Fruit fly (Drosophila melanogaster): Measurements from ENCODE around the gene CG31301.

Gene CG31301

DNA sequence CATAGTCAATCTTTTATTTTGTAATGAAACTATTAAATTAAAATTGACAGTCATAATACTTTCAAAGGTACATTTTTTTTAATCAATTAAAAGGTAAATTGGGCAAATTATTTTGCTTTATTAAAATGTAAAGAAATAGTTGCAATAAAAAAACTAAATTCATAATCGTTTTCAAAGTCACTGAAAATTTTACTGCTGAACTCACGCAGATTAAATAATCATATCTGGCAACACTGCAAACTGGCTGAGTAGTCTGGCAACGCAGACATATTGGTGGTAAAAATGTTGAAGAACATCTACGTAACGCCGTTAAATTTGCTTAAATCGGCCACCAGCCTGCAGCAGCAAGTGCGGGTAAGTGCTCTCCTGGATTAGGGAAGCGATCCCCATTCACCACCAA, 15.5 kb upstream of the CG31301 start, which contains the start of gene mRpL9 (continued):
- peak; percentile 39; the same call in 1 of the 2 replicates for TF ChIP-seq unc-4 (GFP tag; IDR thresholded peaks at IDR 0.05; ENCODE audit: partially characterized antibody)
- TF ChIP-seq Kr (GFP tag; optimal IDR thresholded peaks at IDR 0.05): no peak
- no peak for TF ChIP-seq CG4730 (GFP tag; IDR thresholded peaks at IDR 0.05)
- TF ChIP-seq jigr1 (GFP tag; IDR thresholded peaks at IDR 0.05): no peak
- TF ChIP-seq ranshi (GFP tag; IDR thresholded peaks at IDR 0.05): no peak
- TF ChIP-seq peb (GFP tag; IDR thresholded peaks at IDR 0.05): no peak
- TF ChIP-seq gfzf (GFP tag; optimal IDR thresholded peaks at IDR 0.05): peak; percentile 31
- TF ChIP-seq stc (GFP tag; IDR thresholded peaks at IDR 0.05): no peak
- peak; percentile 20 for TF ChIP-seq nerfin-1 (tag; optimal IDR thresholded peaks at IDR 0.05)
- no peak for TF ChIP-seq az2 (GFP tag; optimal IDR thresholded peaks at IDR 0.05)
- TF ChIP-seq Bteb2 (GFP tag; optimal IDR thresholded peaks at IDR 0.05): peak; percentile 12
- peak; percentile 90 for TF ChIP-seq CG9437 (GFP tag; optimal IDR thresholded peaks at IDR 0.05)
- no peak for TF ChIP-seq br (optimal IDR thresholded peaks at IDR 0.05)
- no peak for TF ChIP-seq CG7745 (tag; optimal IDR thresholded peaks at IDR 0.05)
- TF ChIP-seq stwl (tag; optimal IDR thresholded peaks at IDR 0.05): peak; percentile 48
- TF ChIP-seq Dref (GFP tag; IDR thresholded peaks at IDR 0.05): peak; percentile 29; the same call in 1 of the 2 replicates
- TF ChIP-seq trh (GFP tag; optimal IDR thresholded peaks at IDR 0.05): no peak
- TF ChIP-seq CG18262 (tag; optimal IDR thresholded peaks at IDR 0.05): no peak
- no peak for TF ChIP-seq zen (tag; optimal IDR thresholded peaks at IDR 0.05)
- TF ChIP-seq ato (GFP tag; IDR thresholded peaks at IDR 0.05; ENCODE audit: partially characterized antibody): no peak
- TF ChIP-seq E2f2 (GFP tag; IDR thresholded peaks at IDR 0.05): peak; percentile 70
- no peak for TF ChIP-seq psq (GFP tag; optimal IDR thresholded peaks at IDR 0.05)
- TF ChIP-seq Hmx (GFP tag; optimal IDR thresholded peaks at IDR 0.05): no peak
- TF ChIP-seq MESR4 (GFP tag; optimal IDR thresholded peaks at IDR 0.05): peak; percentile 63
- no peak for TF ChIP-seq nau (GFP tag; optimal IDR thresholded peaks at IDR 0.05)
- no peak for TF ChIP-seq CG15601 (tag; optimal IDR thresholded peaks at IDR 0.05)
- TF ChIP-seq row (GFP tag; IDR thresholded peaks at IDR 0.05): peak; percentile 72

DNA sequence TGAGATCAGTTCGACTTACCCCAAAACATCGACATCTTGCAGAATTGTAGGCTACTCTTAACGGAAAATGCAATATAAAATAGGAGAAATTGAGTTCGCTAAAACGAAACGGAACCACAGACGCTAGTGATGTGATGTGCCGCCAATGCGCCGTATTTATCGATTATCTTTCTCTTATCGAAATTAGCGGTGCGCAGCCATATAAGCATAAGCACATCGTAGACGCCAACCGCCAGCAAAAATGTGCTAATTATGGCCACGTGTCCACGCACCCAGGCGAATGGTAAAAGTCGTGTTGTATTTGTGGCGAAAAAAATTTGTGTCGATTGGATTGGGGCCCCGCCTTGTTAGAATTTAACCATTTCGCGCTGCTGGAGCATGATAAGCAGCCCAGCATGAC, 13.0 kb upstream of the CG31301 start, which contains the start of the genes Fkbp39 and Cyfip:
TSS of gene Fkbp39 (minus strand) at position 140 of the 400 bp plus-strand sequence.
TSS of gene Cyfip (plus strand) at position 273 of the 400 bp plus-strand sequence.
- TF ChIP-seq Ssrp (tag; optimal IDR thresholded peaks at IDR 0.05): no peak
- TF ChIP-seq lbe (GFP tag; optimal IDR thresholded peaks at IDR 0.05): no peak
- TF ChIP-seq CG15601 (tag; optimal IDR thresholded peaks at IDR 0.05): peak; percentile 53
- peak; percentile 87 for TF ChIP-seq jumu (GFP tag; optimal IDR thresholded peaks at IDR 0.05)
- TF ChIP-seq Nf-YA (GFP tag; IDR thresholded peaks at IDR 0.05): no peak
- peak; percentile 83 for TF ChIP-seq phol (tag; optimal IDR thresholded peaks at IDR 0.05)
- no peak for TF ChIP-seq CG2889 (GFP tag; IDR thresholded peaks at IDR 0.05)
- no peak for TF ChIP-seq CG3838 (GFP tag; optimal IDR thresholded peaks at IDR 0.05)
- TF ChIP-seq dm (GFP tag; optimal IDR thresholded peaks at IDR 0.05): peak; percentile 97
- TF ChIP-seq Atf6 (GFP tag; IDR thresholded peaks at IDR 0.05): peak; percentile 34; the same call in 1 of the 2 replicates
- TF ChIP-seq Optix (GFP tag; IDR thresholded peaks at IDR 0.05): peak; percentile 55; the same call in 1 of the 3 replicates
- no peak for TF ChIP-seq MTF-1 (GFP tag; optimal IDR thresholded peaks at IDR 0.05; ENCODE audit: borderline replicate concordance)
- no peak for TF ChIP-seq Ada2b (GFP tag; IDR thresholded peaks at IDR 0.05)
- peak; percentile 64 for TF ChIP-seq Doc3 (GFP tag; IDR thresholded peaks at IDR 0.05; ENCODE audit: partially characterized antibody)
- no peak for TF ChIP-seq dati (GFP tag; IDR thresholded peaks at IDR 0.05)
- peak; percentile 33 for TF ChIP-seq CG30403 (GFP tag; optimal IDR thresholded peaks at IDR 0.05)
- TF ChIP-seq gsb-n (tag; optimal IDR thresholded peaks at IDR 0.05): no peak
- TF ChIP-seq mld (GFP tag; IDR thresholded peaks at IDR 0.05; ENCODE audit: partially characterized antibody): peak; percentile 40; the same call in 1 of the 3 replicates
- TF ChIP-seq Asciz (GFP tag; optimal IDR thresholded peaks at IDR 0.05): no peak
- peak; percentile 32 for TF ChIP-seq pum (GFP tag; optimal IDR thresholded peaks at IDR 0.05)
- TF ChIP-seq CG17385 (GFP tag; optimal IDR thresholded peaks at IDR 0.05): no peak
- TF ChIP-seq NK7.1 (GFP tag; optimal IDR thresholded peaks at IDR 0.05): no peak
- peak; percentile 39; the same call in 1 of the 2 replicates for TF ChIP-seq Ptx1 (GFP tag; IDR thresholded peaks at IDR 0.05)
- no peak for TF ChIP-seq CG6689 (GFP tag; IDR thresholded peaks at IDR 0.05)
- TF ChIP-seq Elba2 (GFP tag; optimal IDR thresholded peaks at IDR 0.05): peak; percentile 35
- no peak for TF ChIP-seq croc (GFP tag; conservative IDR thresholded peaks at IDR 0.05)
- peak; percentile 100 for TF ChIP-seq Sry-δ (GFP tag; optimal IDR thresholded peaks at IDR 0.05)
